Worm (Caenorhabditis elegans) whole organism, young adult: ENCODE results near the gene W02D7.12.

Experiments used
- B0035.1 ChIP-seq: sonication (generic microtip); optimal IDR thresholded peaks from 2 replicates; lab custom pipeline; 2016; ENCODE audit warnings: missing genetic modification characterization, mild to moderate bottlenecking, missing compliant biosample characterization, missing genotype, missing genetic modification reagents
- B0336.3 ChIP-seq: fragments of 200-800 bp; sonication (Bioruptor generic); IDR thresholded peaks from 2 replicates; pipeline ENCODE4 v1.3.6; 2022; ENCODE audit warnings: missing genetic modification characterization, missing compliant biosample characterization
- D2030.7 ChIP-seq: fragments of 200-800 bp; sonication (Bioruptor generic); IDR thresholded peaks from 2 replicates; pipeline ENCODE4 v1.3.6; 2022; ENCODE audit warnings: missing genetic modification reagents, missing genetic modification characterization, missing compliant biosample characterization
- F10E7.11 ChIP-seq: sonication (generic microtip); optimal IDR thresholded peaks from 2 replicates; lab custom pipeline; 2017; ENCODE audit warnings: mild to moderate bottlenecking, missing genetic modification characterization, moderate library complexity, missing compliant biosample characterization
- F33H1.4 ChIP-seq: fragments of 200-800 bp; sonication (Bioruptor generic); IDR thresholded peaks from 2 replicates; pipeline ENCODE4 v1.3.6; 2022; ENCODE audit warnings: missing genetic modification reagents, missing genetic modification characterization, missing compliant biosample characterization
- F39B2.1 ChIP-seq: fragments of 200-800 bp; sonication (Bioruptor generic); IDR thresholded peaks from 2 replicates; pipeline ENCODE4 v1.3.6; 2022; ENCODE audit warnings: missing genetic modification reagents, missing genetic modification characterization, missing compliant biosample characterization
- F55B11.4 ChIP-seq: sonication (generic microtip); optimal IDR thresholded peaks from 2 replicates; lab custom pipeline; 2016; ENCODE audit warnings: missing compliant biosample characterization, missing genetic modification characterization, borderline replicate concordance; ENCODE audit not compliant: insufficient read depth
- K12H6.12 ChIP-seq: fragments of 200-800 bp; sonication (Bioruptor generic); optimal IDR thresholded peaks from 2 replicates; lab custom pipeline; 2018; ENCODE audit warnings: mild to moderate bottlenecking, missing genetic modification characterization, missing compliant biosample characterization
- Y67H2A.10 ChIP-seq: fragments of 200-800 bp; sonication (Bioruptor generic); conservative IDR thresholded peaks from 2 replicates; pipeline ENCODE4 v1.3.6; 2022; ENCODE audit warnings: missing genetic modification reagents, missing genetic modification characterization, missing compliant biosample characterization
- ZK185.1 ChIP-seq: sonication (generic microtip); optimal IDR thresholded peaks from 2 replicates; lab custom pipeline; 2016; ENCODE audit warnings: mild to moderate bottlenecking, missing genetic modification characterization, missing compliant biosample characterization; ENCODE audit not compliant: poor library complexity, severe bottlenecking
- akir-1 ChIP-seq: fragments of 200-800 bp; sonication (Bioruptor generic); optimal IDR thresholded peaks from 2 replicates; lab custom pipeline; 2018; ENCODE audit warnings: mild to moderate bottlenecking, missing genetic modification characterization, moderate library complexity, missing compliant biosample characterization
- aptf-3 ChIP-seq: fragments of 200-800 bp; sonication (Bioruptor generic); IDR thresholded peaks from 2 replicates; pipeline ENCODE4 v1.3.6; 2022; ENCODE audit warnings: missing genetic modification characterization, missing compliant biosample characterization
- attf-5 ChIP-seq: fragments of 200-800 bp; sonication (Bioruptor generic); optimal IDR thresholded peaks from 2 replicates; lab custom pipeline; 2018; ENCODE audit warnings: mild to moderate bottlenecking, missing genetic modification characterization, missing compliant biosample characterization
- attf-6 ChIP-seq: fragments of 200-800 bp; sonication (Bioruptor generic); IDR thresholded peaks from 2 replicates; pipeline ENCODE4 v1.3.6; 2022; ENCODE audit warnings: missing genetic modification reagents, missing genetic modification characterization, missing compliant biosample characterization
- bed-2 ChIP-seq: fragments of 200-800 bp; sonication (Bioruptor generic); IDR thresholded peaks from 2 replicates; pipeline ENCODE4 v1.3.6; 2022; ENCODE audit warnings: missing genetic modification reagents, missing genetic modification characterization, missing compliant biosample characterization
- ceh-27 ChIP-seq: fragments of 200-800 bp; sonication (Bioruptor generic); optimal IDR thresholded peaks from 2 replicates; lab custom pipeline; 2018; ENCODE audit warnings: mild to moderate bottlenecking, missing genetic modification characterization, moderate library complexity, missing compliant biosample characterization
- ceh-79 ChIP-seq: sonication (generic microtip); optimal IDR thresholded peaks from 2 replicates; lab custom pipeline; 2017; ENCODE audit warnings: mild to moderate bottlenecking, missing genetic modification characterization, missing compliant biosample characterization
- dpl-1 ChIP-seq: fragments of 150-350 bp; optimal IDR thresholded peaks from 2 replicates; lab custom pipeline; 2014; ENCODE audit warnings: missing biosample characterization, missing genetic modification reagents, missing genetic modification characterization
- efl-1 ChIP-seq: fragments of 150-350 bp; optimal IDR thresholded peaks from 2 replicates; lab custom pipeline; 2014; ENCODE audit warnings: missing biosample characterization, missing genetic modification reagents, missing genetic modification characterization
- egl-18 ChIP-seq: fragments of 200-800 bp; sonication (Bioruptor generic); IDR thresholded peaks from 2 replicates; pipeline ENCODE4 v1.3.6; 2022; ENCODE audit warnings: missing genetic modification reagents, missing genetic modification characterization, missing compliant biosample characterization
- egl-44 ChIP-seq: fragments of 200-800 bp; sonication (Bioruptor generic); IDR thresholded peaks from 2 replicates; pipeline ENCODE4 v1.3.6; 2022; ENCODE audit warnings: missing genetic modification reagents, missing genetic modification characterization, missing compliant biosample characterization
- hrde-1 ChIP-seq: sonication (generic microtip); optimal IDR thresholded peaks from 2 replicates; lab custom pipeline; 2016; ENCODE audit warnings: missing genetic modification characterization, mild to moderate bottlenecking, missing compliant biosample characterization, moderate library complexity, missing genotype, missing genetic modification reagents, borderline replicate concordance
- let-526 ChIP-seq: fragments of 200-800 bp; sonication (Bioruptor generic); IDR thresholded peaks from 2 replicates; pipeline ENCODE4 v1.3.6; 2022; ENCODE audit warnings: missing genetic modification reagents, missing genetic modification characterization, missing compliant biosample characterization
- lin-40 ChIP-seq: sonication (generic microtip); optimal IDR thresholded peaks from 2 replicates; lab custom pipeline; 2016; ENCODE audit warnings: missing genetic modification characterization, mild to moderate bottlenecking, missing compliant biosample characterization, missing genotype, missing genetic modification reagents
- lin-54 ChIP-seq: fragments of 200-800 bp; sonication (Bioruptor generic); optimal IDR thresholded peaks from 2 replicates; lab custom pipeline; 2018; ENCODE audit warnings: mild to moderate bottlenecking, missing genetic modification characterization, missing compliant biosample characterization
- lsl-1 ChIP-seq: fragments of 200-800 bp; sonication (Bioruptor generic); optimal IDR thresholded peaks from 2 replicates; lab custom pipeline; 2018; ENCODE audit warnings: mild to moderate bottlenecking, missing genetic modification characterization, moderate library complexity, missing compliant biosample characterization
- madf-6 ChIP-seq: fragments of 200-800 bp; sonication (Bioruptor generic); IDR thresholded peaks from 2 replicates; pipeline ENCODE4 v1.3.6; 2022; ENCODE audit warnings: missing genetic modification reagents, missing genetic modification characterization, missing compliant biosample characterization
- madf-8 ChIP-seq: fragments of 200-800 bp; sonication (Bioruptor generic); conservative IDR thresholded peaks from 2 replicates; pipeline ENCODE4 v1.3.6; 2022; ENCODE audit warnings: missing genetic modification reagents, missing genetic modification characterization, missing compliant biosample characterization
- mxl-1 ChIP-seq: sonication (generic microtip); optimal IDR thresholded peaks from 2 replicates; lab custom pipeline; 2016; ENCODE audit warnings: missing genetic modification characterization, missing compliant biosample characterization
- snpc-1.3 ChIP-seq: sonication (generic microtip); optimal IDR thresholded peaks from 2 replicates; lab custom pipeline; 2017; ENCODE audit warnings: missing genetic modification characterization, mild to moderate bottlenecking, missing compliant biosample characterization, antibody characterized with exemption, moderate library complexity, missing genotype, missing genetic modification reagents; ENCODE audit not compliant: insufficient read depth
- snpc-4 ChIP-seq, 5 experiments: fragments of 150-350 bp in 1 of 5; sonication (generic microtip) in 4 of 5; optimal IDR thresholded peaks; 2 replicates each; lab custom pipeline; 2014 to 2018; ENCODE audit warnings: missing genetic modification characterization in 5 of 5, missing biosample characterization in 3 of 5, antibody characterized with exemption in 2 of 5, mild to moderate bottlenecking in 2 of 5, missing compliant biosample characterization in 2 of 5, missing genotype in 2 of 5, moderate library complexity in 2 of 5, missing genetic modification reagents in 1 of 5
- somi-1 ChIP-seq: fragments of 200-800 bp; sonication (Bioruptor generic); optimal IDR thresholded peaks from 2 replicates; lab custom pipeline; 2018; ENCODE audit warnings: mild to moderate bottlenecking, missing genetic modification characterization, missing compliant biosample characterization
- unc-130 ChIP-seq: sonication (generic microtip); optimal IDR thresholded peaks from 2 replicates; lab custom pipeline; 2016; ENCODE audit warnings: missing genetic modification reagents, missing genetic modification characterization, missing compliant biosample characterization
- xnd-1 ChIP-seq: sonication (generic microtip); optimal IDR thresholded peaks from 2 replicates; lab custom pipeline; 2016; ENCODE audit warnings: missing genotype, missing genetic modification reagents, missing genetic modification characterization, missing compliant biosample characterization
- ztf-18 ChIP-seq: sonication (generic microtip); optimal IDR thresholded peaks from 2 replicates; lab custom pipeline; 2016; ENCODE audit warnings: missing genotype, mild to moderate bottlenecking, missing genetic modification characterization, missing compliant biosample characterization

The W02D7.12 gene

ce11 chrV:8355435-8356212 lies 44.3 kb downstream of the W02D7.12 start, which contains the start of gene mom-2:
Gene mom-2, plus strand, starts transcription at chrV:8355988.
- TF ChIP-seq F33H1.4 (GFP tag; lab: Robert Waterston, UW) (peak; percentile 86), lsl-1 (GFP tag; lab: Kevin White, UChicago) (peak; percentile 93), madf-8 (GFP tag; lab: Robert Waterston, UW) (peak; percentile 32), D2030.7 (GFP tag; lab: Robert Waterston, UW) (peak; percentile 29; the same call in 1 of the 2 replicates), ceh-27 (GFP tag; lab: Kevin White, UChicago) (no peak), B0336.3 (GFP tag; lab: Robert Waterston, UW) (no peak), xnd-1 (tag; lab: Kevin White, UChicago) (peak; percentile 81), ztf-18 (tag; lab: Kevin White, UChicago) (peak; percentile 38), snpc-1.3 (tag; lab: Kevin White, UChicago) (peak; percentile 4), F39B2.1 (GFP tag; lab: Robert Waterston, UW) (no peak), madf-6 (GFP tag; lab: Robert Waterston, UW) (peak; percentile 79), efl-1 (GFP tag; lab: Kevin White, UChicago) (peak; percentile 75)

ce11 chrV:8357756-8358155 lies 46.4 kb downstream of the W02D7.12 start:
- TF ChIP-seq snpc-4 (GFP tag; optimal IDR thresholded peaks at IDR 0.05; lab: Kevin White, UChicago) (no peak), snpc-4 (tag; optimal IDR thresholded peaks at IDR 0.05; lab: Kevin White, UChicago) (peak in 1 of 4 experiments; percentile 35), bed-2 (no peak), F55B11.4 (tag; lab: Kevin White, UChicago) (no peak), ztf-18 (tag; lab: Kevin White, UChicago) (peak; percentile 25), hrde-1 (tag; lab: Kevin White, UChicago) (peak; percentile 39), madf-6 (GFP tag; lab: Robert Waterston, UW) (peak; percentile 19; the same call in 1 of the 2 replicates), D2030.7 (GFP tag; lab: Robert Waterston, UW) (no peak), lin-54 (GFP tag; lab: Kevin White, UChicago) (peak; percentile 14), egl-44 (GFP tag; lab: Robert Waterston, UW) (no peak)

- TF ChIP-seq ZK185.1 = no peak
- no peak for TF ChIP-seq xnd-1 (tag; lab: Kevin White, UChicago)
- no peak for TF ChIP-seq attf-6 (GFP tag; lab: Robert Waterston, UW)
- no peak for TF ChIP-seq akir-1
- no peak for TF ChIP-seq somi-1 (GFP tag; lab: Kevin White, UChicago)
- TF ChIP-seq Y67H2A.10 = no peak
- TF ChIP-seq B0035.1 (tag; lab: Kevin White, UChicago) = no peak
- TF ChIP-seq ceh-79 (tag; lab: Kevin White, UChicago) = no peak
- TF ChIP-seq dpl-1 (GFP tag; lab: Kevin White, UChicago) = no peak
- no peak for TF ChIP-seq K12H6.12 (tag; lab: Kevin White, UChicago)
- no peak for TF ChIP-seq lin-40
- TF ChIP-seq attf-5 (GFP tag; lab: Kevin White, UChicago) = no peak
- no peak for TF ChIP-seq let-526 (GFP tag; lab: Robert Waterston, UW)
- TF ChIP-seq unc-130 (GFP tag; lab: Kevin White, UChicago) = no peak
- no peak for TF ChIP-seq F39B2.1 (GFP tag; lab: Robert Waterston, UW)
- no peak for TF ChIP-seq F10E7.11 (tag; lab: Kevin White, UChicago)
- TF ChIP-seq egl-18 (GFP tag; lab: Robert Waterston, UW) = no peak
- no peak for TF ChIP-seq aptf-3 (GFP tag; lab: Robert Waterston, UW)
- TF ChIP-seq mxl-1 (tag; lab: Kevin White, UChicago) = no peak
Measured at ce11 chrV:8358702-8359101, 47.4 kb downstream of the W02D7.12 start.
